Worm (Caenorhabditis elegans): Measurements from ENCODE around the gene srg-20.

srg-20 gene

ce11 chrII:1610630-1611029 lies 25.9 kb upstream of the srg-20 start, which contains the start of gene fbxa-163:
Gene fbxa-163, minus strand, starts transcription at chrII:1610730.
- no peak for TF ChIP-seq nhr-23 (tag; optimal IDR thresholded peaks at IDR 0.05)
- TF ChIP-seq elt-1 (tag; optimal IDR thresholded peaks at IDR 0.05) = no peak
- TF ChIP-seq ztf-1 (GFP tag; conservative IDR thresholded peaks at IDR 0.05) = no peak
- no peak for TF ChIP-seq unc-39 (tag; optimal IDR thresholded peaks at IDR 0.05)
- TF ChIP-seq nhr-25 (tag; optimal IDR thresholded peaks at IDR 0.05) = no peak
- no peak for TF ChIP-seq nhr-129 (tag; optimal IDR thresholded peaks at IDR 0.05)
- TF ChIP-seq gmeb-1 (tag; optimal IDR thresholded peaks at IDR 0.05) = no peak
- no peak for TF ChIP-seq nhr-12 (tag; optimal IDR thresholded peaks at IDR 0.05)
- TF ChIP-seq ceh-16 (tag; optimal IDR thresholded peaks at IDR 0.05) = no peak
- no peak for TF ChIP-seq zag-1 (tag; optimal IDR thresholded peaks at IDR 0.05)
- TF ChIP-seq lin-11 (tag; optimal IDR thresholded peaks at IDR 0.05) = no peak
- TF ChIP-seq crh-2 (tag; optimal IDR thresholded peaks at IDR 0.05) = no peak
- TF ChIP-seq mbf-1 (tag; optimal IDR thresholded peaks at IDR 0.05) = no peak
- no peak for TF ChIP-seq nhr-11 (tag; optimal IDR thresholded peaks at IDR 0.05)
- TF ChIP-seq lsy-2 (tag; optimal IDR thresholded peaks at IDR 0.05) = no peak
- TF ChIP-seq skn-1 (tag; optimal IDR thresholded peaks at IDR 0.05) = no peak
- TF ChIP-seq nhr-10 (tag; optimal IDR thresholded peaks at IDR 0.05) = no peak
- no peak for TF ChIP-seq Y55F3AM.14 (GFP tag; optimal IDR thresholded peaks at IDR 0.05)
- no peak for TF ChIP-seq snpc-4 (tag; optimal IDR thresholded peaks at IDR 0.05)
- no peak for TF ChIP-seq ztf-11 (tag; optimal IDR thresholded peaks at IDR 0.05)

- no peak for TF ChIP-seq snpc-4 (tag; optimal IDR thresholded peaks at IDR 0.05)
- no peak for TF ChIP-seq egl-27 (tag; optimal IDR thresholded peaks at IDR 0.05)
- no peak for TF ChIP-seq ceh-82 (tag; optimal IDR thresholded peaks at IDR 0.05)
- TF ChIP-seq unc-55 (GFP tag; optimal IDR thresholded peaks at IDR 0.05) = no peak
- TF ChIP-seq alr-1 (tag; optimal IDR thresholded peaks at IDR 0.05) = no peak
- no peak for TF ChIP-seq sma-9 (GFP tag; optimal IDR thresholded peaks at IDR 0.05)
- TF ChIP-seq sma-9 (tag; optimal IDR thresholded peaks at IDR 0.05) = no peak
These were observed 22.5 kb upstream of the srg-20 start, which contains the start of gene fbxa-164 for ce11 chrII:1613972-1614371. Gene fbxa-164, minus strand, starts transcription at chrII:1614072.

- TF ChIP-seq nhr-21 (tag; optimal IDR thresholded peaks at IDR 0.05) = no peak
- TF ChIP-seq R02D3.7 (tag; optimal IDR thresholded peaks at IDR 0.05) = no peak
- TF ChIP-seq C34F6.9 (tag; optimal IDR thresholded peaks at IDR 0.05) = no peak
- TF ChIP-seq unc-55 (GFP tag; optimal IDR thresholded peaks at IDR 0.05) = no peak
- no peak for TF ChIP-seq unc-39 (tag; optimal IDR thresholded peaks at IDR 0.05)
- no peak for TF ChIP-seq ceh-16 (tag; optimal IDR thresholded peaks at IDR 0.05)
- TF ChIP-seq lsy-2 (tag; optimal IDR thresholded peaks at IDR 0.05) = no peak
- no peak for TF ChIP-seq F13H6.1 (tag; optimal IDR thresholded peaks at IDR 0.05)
- no peak for TF ChIP-seq nhr-23 (tag; optimal IDR thresholded peaks at IDR 0.05)
- TF ChIP-seq lin-11 (tag; optimal IDR thresholded peaks at IDR 0.05) = no peak
- no peak for TF ChIP-seq aly-2 (tag; optimal IDR thresholded peaks at IDR 0.05)
- no peak for TF ChIP-seq lin-39 (tag; optimal IDR thresholded peaks at IDR 0.05)
- TF ChIP-seq lin-13 (GFP tag; optimal IDR thresholded peaks at IDR 0.05) = no peak
- TF ChIP-seq nhr-6 (tag; optimal IDR thresholded peaks at IDR 0.05) = no peak
- no peak for TF ChIP-seq ama-1 (optimal IDR thresholded peaks at IDR 0.05)
- no peak for TF ChIP-seq sem-4 (tag; optimal IDR thresholded peaks at IDR 0.05)
- TF ChIP-seq dmd-4 (tag; optimal IDR thresholded peaks at IDR 0.05) = no peak
- TF ChIP-seq blmp-1 (tag; optimal IDR thresholded peaks at IDR 0.05; ENCODE audit: insufficient read depth) = no peak
- no peak for TF ChIP-seq Y55F3AM.14 (GFP tag; optimal IDR thresholded peaks at IDR 0.05)
- no peak for TF ChIP-seq unc-62 (GFP tag; optimal IDR thresholded peaks at IDR 0.05)
These were observed 20.1 kb upstream of the srg-20 start, which contains the start of gene fbxa-165 for ce11 chrII:1616382-1616781. Gene fbxa-165, minus strand, starts transcription at chrII:1616482.

ce11 chrII:1618948-1619347 lies 17.5 kb upstream of the srg-20 start, which contains the start of gene fbxa-166:
Gene fbxa-166, minus strand, starts transcription at chrII:1619048.
- TF ChIP-seq crh-2 (tag; optimal IDR thresholded peaks at IDR 0.05) = no peak
- no peak for TF ChIP-seq nhr-12 (tag; optimal IDR thresholded peaks at IDR 0.05)
- no peak for TF ChIP-seq Y55F3AM.14 (GFP tag; optimal IDR thresholded peaks at IDR 0.05)
- no peak for TF ChIP-seq skn-1 (tag; optimal IDR thresholded peaks at IDR 0.05)
- no peak for TF ChIP-seq blmp-1 (tag; optimal IDR thresholded peaks at IDR 0.05; ENCODE audit: insufficient read depth)
- TF ChIP-seq mdl-1 (tag; optimal IDR thresholded peaks at IDR 0.05) = no peak
- TF ChIP-seq unc-55 (GFP tag; optimal IDR thresholded peaks at IDR 0.05) = no peak
- no peak for TF ChIP-seq sem-4 (tag; optimal IDR thresholded peaks at IDR 0.05)
- TF ChIP-seq unc-62 (GFP tag; optimal IDR thresholded peaks at IDR 0.05) = no peak
- no peak for TF ChIP-seq mbf-1 (tag; optimal IDR thresholded peaks at IDR 0.05)
